Fruit fly (Drosophila melanogaster) whole organism, embryonic: ENCODE results near the gene Pex3.

Experiments used
- Atf6 ChIP-seq: fragments of 200-800 bp; sonication (Bioruptor generic); IDR thresholded peaks from 2 replicates; pipeline ENCODE4 v1.3.6; 2022; ENCODE audit warnings: missing biosample characterization, missing genetic modification characterization
- C15 ChIP-seq: fragments of 200-800 bp; sonication (Bioruptor generic); IDR thresholded peaks from 3 replicates; pipeline ENCODE4 v1.3.6; 2022; ENCODE audit warnings: missing biosample characterization, missing genetic modification characterization
- CG10959 ChIP-seq: fragments of 200-800 bp; sonication (Bioruptor generic); IDR thresholded peaks from 2 replicates; pipeline ENCODE4 v1.3.6; 2022; ENCODE audit warnings: missing biosample characterization, missing genetic modification characterization
- CG10979 ChIP-seq: fragments of 200-800 bp; sonication (Bioruptor generic); optimal IDR thresholded peaks from 2 replicates; lab custom pipeline; 2018; ENCODE audit warnings: missing biosample characterization, mild to moderate bottlenecking, missing genetic modification characterization, moderate library complexity
- CG11398 ChIP-seq: fragments of 200-800 bp; sonication (Bioruptor generic); optimal IDR thresholded peaks from 2 replicates; lab custom pipeline; 2016; ENCODE audit warnings: missing biosample characterization, missing genetic modification characterization
- CG12299 ChIP-seq: fragments of 200-800 bp; sonication (Bioruptor generic); optimal IDR thresholded peaks from 2 replicates; lab custom pipeline; 2018; ENCODE audit warnings: missing biosample characterization, mild to moderate bottlenecking, missing genetic modification characterization
- CG12659 ChIP-seq: fragments of 200-800 bp; sonication (Bioruptor generic); optimal IDR thresholded peaks from 3 replicates; lab custom pipeline; 2017; ENCODE audit warnings: mild to moderate bottlenecking, missing biosample characterization, missing genetic modification reagents, missing genetic modification characterization
- CG13424 ChIP-seq: fragments of 200-800 bp; sonication (Bioruptor generic); optimal IDR thresholded peaks from 2 replicates; lab custom pipeline; 2019; ENCODE audit warnings: missing biosample characterization, mild to moderate bottlenecking, missing genetic modification characterization, moderate library complexity
- CG2116 ChIP-seq: fragments of 200-800 bp; sonication (Bioruptor generic); optimal IDR thresholded peaks from 3 replicates; lab custom pipeline; 2018; ENCODE audit warnings: missing biosample characterization, mild to moderate bottlenecking, missing genetic modification characterization
- CG2875 ChIP-seq: fragments of 200-800 bp; sonication (Bioruptor generic); optimal IDR thresholded peaks from 2 replicates; lab custom pipeline; 2017; ENCODE audit warnings: missing biosample characterization, mild to moderate bottlenecking, missing genetic modification characterization, missing genetic modification reagents
- CG34422 ChIP-seq: fragments of 200-800 bp; sonication (Bioruptor generic); IDR thresholded peaks from 3 replicates; pipeline ENCODE4 v1.3.6; 2022; ENCODE audit warnings: missing biosample characterization, missing genetic modification characterization
- CG3838 ChIP-seq: fragments of 200-800 bp; sonication (Bioruptor generic); optimal IDR thresholded peaks from 3 replicates; lab custom pipeline; 2016; ENCODE audit warnings: missing biosample characterization, missing genetic modification characterization
- CG4282 ChIP-seq: fragments of 200-800 bp; sonication (Bioruptor generic); optimal IDR thresholded peaks from 2 replicates; lab custom pipeline; 2016; ENCODE audit warnings: missing biosample characterization, missing genetic modification characterization
- CG4424 ChIP-seq: fragments of 200-800 bp; sonication (Bioruptor generic); optimal IDR thresholded peaks from 3 replicates; lab custom pipeline; 2016; ENCODE audit warnings: missing biosample characterization, missing genetic modification characterization
- CG4617 ChIP-seq: fragments of 200-800 bp; sonication (Bioruptor generic); optimal IDR thresholded peaks from 3 replicates; lab custom pipeline; 2016; ENCODE audit warnings: missing biosample characterization, missing genetic modification characterization, borderline replicate concordance
- CG4730 ChIP-seq: fragments of 200-800 bp; sonication (Bioruptor generic); IDR thresholded peaks from 2 replicates; pipeline ENCODE4 v1.3.6; 2022; ENCODE audit warnings: missing biosample characterization, missing genetic modification characterization
- CG5245 ChIP-seq: fragments of 200-800 bp; sonication (Bioruptor generic); optimal IDR thresholded peaks from 3 replicates; lab custom pipeline; 2016; ENCODE audit warnings: missing biosample characterization, missing genetic modification characterization
- CG6765 ChIP-seq: fragments of 200-800 bp; sonication (Bioruptor generic); optimal IDR thresholded peaks from 3 replicates; lab custom pipeline; 2017; ENCODE audit warnings: missing biosample characterization, mild to moderate bottlenecking, missing genetic modification characterization
- CG7271 ChIP-seq: fragments of 200-800 bp; sonication (Bioruptor generic); optimal IDR thresholded peaks from 2 replicates; lab custom pipeline; 2018; ENCODE audit warnings: missing biosample characterization, mild to moderate bottlenecking, missing genetic modification characterization, moderate library complexity
- Camta ChIP-seq: fragments of 200-800 bp; sonication (Bioruptor generic); optimal IDR thresholded peaks from 2 replicates; lab custom pipeline; 2016; ENCODE audit warnings: missing biosample characterization, missing genetic modification characterization
- D19A ChIP-seq: fragments of 200-800 bp; optimal IDR thresholded peaks from 3 replicates; lab custom pipeline; 2019; ENCODE audit warnings: missing biosample characterization, mild to moderate bottlenecking, missing genetic modification characterization, moderate library complexity
- Dad ChIP-seq: fragments of 200-800 bp; sonication (Bioruptor generic); optimal IDR thresholded peaks from 3 replicates; lab custom pipeline; 2016; ENCODE audit warnings: missing biosample characterization, missing genetic modification characterization
- Deaf1 ChIP-seq: fragments of 200-800 bp; optimal IDR thresholded peaks from 3 replicates; lab custom pipeline; 2019; ENCODE audit warnings: missing biosample characterization, mild to moderate bottlenecking, missing genetic modification characterization, moderate library complexity
- Hand ChIP-seq: fragments of 200-800 bp; sonication (Bioruptor generic); optimal IDR thresholded peaks from 2 replicates; lab custom pipeline; 2017; ENCODE audit warnings: mild to moderate bottlenecking, missing biosample characterization, missing genetic modification reagents, missing genetic modification characterization
- Jarid2 ChIP-seq: fragments of 200-800 bp; sonication (Bioruptor generic); optimal IDR thresholded peaks from 3 replicates; lab custom pipeline; 2017; ENCODE audit warnings: mild to moderate bottlenecking, missing biosample characterization, missing genetic modification reagents, missing genetic modification characterization
- Mad ChIP-seq: fragments of 200-800 bp; sonication (Bioruptor generic); optimal IDR thresholded peaks from 2 replicates; lab custom pipeline; 2016; ENCODE audit warnings: missing biosample characterization, missing genetic modification characterization
- Mes4 ChIP-seq: fragments of 200-800 bp; sonication (Bioruptor generic); optimal IDR thresholded peaks from 2 replicates; lab custom pipeline; 2016; ENCODE audit warnings: missing biosample characterization, missing genetic modification characterization
- Sin3A ChIP-seq: fragments of >200 bp; optimal IDR thresholded peaks from 2 replicates; lab custom pipeline; 2018
- ac ChIP-seq: fragments of 200-800 bp; sonication (Bioruptor generic); optimal IDR thresholded peaks from 3 replicates; lab custom pipeline; 2017; ENCODE audit warnings: missing biosample characterization, mild to moderate bottlenecking, missing genetic modification characterization
- amos ChIP-seq: fragments of 200-800 bp; sonication (Bioruptor generic); IDR thresholded peaks from 2 replicates; pipeline ENCODE4 v1.3.6; 2022; ENCODE audit warnings: missing biosample characterization, missing genetic modification characterization; ENCODE audit not compliant: partially characterized antibody
- bigmax ChIP-seq: fragments of 200-800 bp; sonication (Bioruptor generic); optimal IDR thresholded peaks from 2 replicates; lab custom pipeline; 2018; ENCODE audit warnings: missing biosample characterization, mild to moderate bottlenecking, missing genetic modification characterization
- bowl ChIP-seq: fragments of 200-800 bp; sonication (Bioruptor generic); IDR thresholded peaks from 2 replicates; pipeline ENCODE4 v1.3.6; 2022; ENCODE audit warnings: missing biosample characterization, missing genetic modification characterization
- ci ChIP-seq: fragments of 200-800 bp; sonication (Bioruptor generic); IDR thresholded peaks from 3 replicates; pipeline ENCODE4 v1.3.6; 2022; ENCODE audit warnings: missing biosample characterization, missing genetic modification characterization
- crol ChIP-seq: fragments of 200-800 bp; sonication (Bioruptor generic); IDR thresholded peaks from 2 replicates; pipeline ENCODE4 v1.3.6; 2022; ENCODE audit warnings: missing biosample characterization, missing genetic modification characterization
- crp ChIP-seq, 2 experiments: fragments of 200-800 bp; sonication (Bioruptor generic); optimal IDR thresholded peaks; 2 replicates in 1 of 2; 3 replicates in 1 of 2; lab custom pipeline; 2017; ENCODE audit warnings: missing biosample characterization in 2 of 2, missing genetic modification characterization in 2 of 2, mild to moderate bottlenecking in 1 of 2, moderate library complexity in 1 of 2
- dimm ChIP-seq: fragments of 200-800 bp; sonication (Bioruptor generic); IDR thresholded peaks from 2 replicates; pipeline ENCODE4 v1.3.6; 2022; ENCODE audit warnings: missing biosample characterization, missing genetic modification characterization
- fd3F ChIP-seq: fragments of 200-800 bp; sonication (Bioruptor generic); optimal IDR thresholded peaks from 2 replicates; lab custom pipeline; 2018; ENCODE audit warnings: missing biosample characterization, mild to moderate bottlenecking, missing genetic modification characterization, moderate library complexity
- fd64A ChIP-seq: fragments of 200-800 bp; sonication (Bioruptor generic); optimal IDR thresholded peaks from 3 replicates; lab custom pipeline; 2018; ENCODE audit warnings: missing biosample characterization, mild to moderate bottlenecking, missing genetic modification characterization
- grn ChIP-seq: fragments of 200-800 bp; sonication (Bioruptor generic); optimal IDR thresholded peaks from 3 replicates; lab custom pipeline; 2017; ENCODE audit warnings: missing biosample characterization, missing genetic modification characterization
- gsb-n ChIP-seq: fragments of 200-800 bp; sonication (Bioruptor generic); optimal IDR thresholded peaks from 3 replicates; lab custom pipeline; 2018; ENCODE audit warnings: missing biosample characterization, mild to moderate bottlenecking, missing genetic modification characterization
- kay ChIP-seq: fragments of 200-800 bp; sonication (Bioruptor generic); optimal IDR thresholded peaks from 2 replicates; lab custom pipeline; 2016; ENCODE audit warnings: missing biosample characterization, missing genetic modification characterization
- lbe ChIP-seq: fragments of 200-800 bp; sonication (Bioruptor generic); optimal IDR thresholded peaks from 2 replicates; lab custom pipeline; 2016; ENCODE audit warnings: missing biosample characterization, mild to moderate bottlenecking, missing genetic modification characterization
- nerfin-2 ChIP-seq: fragments of 200-800 bp; sonication (Bioruptor generic); IDR thresholded peaks from 2 replicates; pipeline ENCODE4 v1.3.6; 2022; ENCODE audit warnings: missing biosample characterization, missing genetic modification characterization; ENCODE audit not compliant: partially characterized antibody
- nom ChIP-seq: fragments of 200-800 bp; sonication (Bioruptor generic); optimal IDR thresholded peaks from 2 replicates; lab custom pipeline; 2017; ENCODE audit warnings: missing biosample characterization, missing genetic modification characterization, mild to moderate bottlenecking, moderate library complexity, missing genetic modification reagents
- pita ChIP-seq: fragments of 200-800 bp; sonication (Bioruptor generic); optimal IDR thresholded peaks from 2 replicates; lab custom pipeline; 2017; ENCODE audit warnings: missing biosample characterization, mild to moderate bottlenecking, missing genetic modification characterization
- pnt ChIP-seq: fragments of 200-800 bp; sonication (Bioruptor generic); optimal IDR thresholded peaks from 3 replicates; lab custom pipeline; 2016; ENCODE audit warnings: missing biosample characterization, missing genetic modification characterization
- psq ChIP-seq: fragments of 200-800 bp; sonication (Bioruptor generic); optimal IDR thresholded peaks from 2 replicates; lab custom pipeline; 2017; ENCODE audit warnings: missing biosample characterization, missing genetic modification characterization
- sens ChIP-seq: fragments of 200-800 bp; sonication (Bioruptor generic); peaks from one replicate; lab custom pipeline; 2016; ENCODE audit warnings: missing biosample characterization, missing genetic modification characterization
- sens-2 ChIP-seq: fragments of 200-800 bp; sonication (Bioruptor generic); IDR thresholded peaks from 2 replicates; pipeline ENCODE4 v1.3.6; 2022; ENCODE audit warnings: missing biosample characterization, missing genetic modification characterization
- stc ChIP-seq: fragments of 200-800 bp; sonication (Bioruptor generic); IDR thresholded peaks from 2 replicates; pipeline ENCODE4 v1.3.6; 2022; ENCODE audit warnings: missing biosample characterization, missing genetic modification characterization
- tgo ChIP-seq: fragments of 200-800 bp; sonication (Bioruptor generic); IDR thresholded peaks from 3 replicates; pipeline ENCODE4 v1.3.6; 2022; ENCODE audit warnings: missing biosample characterization, missing genetic modification characterization
- tup ChIP-seq: fragments of 200-800 bp; sonication (Bioruptor generic); optimal IDR thresholded peaks from 2 replicates; lab custom pipeline; 2016; ENCODE audit warnings: missing biosample characterization, mild to moderate bottlenecking, missing genetic modification characterization, moderate library complexity

Pex3 gene

dm6 chr3L:15161549-15161948, 17.4 kb downstream of the Pex3 start, which contains the start of gene CG6878 (continued):
- TF ChIP-seq amos (GFP tag; lab: Robert Waterston, UW) (peak; percentile 47; the same call in 1 of the 2 replicates), Atf6 (GFP tag; lab: Robert Waterston, UW) (no peak), tgo (no peak), CG4424 (GFP tag; lab: Kevin White, UChicago) (no peak), CG10959 (GFP tag; lab: Robert Waterston, UW) (no peak), stc (GFP tag; lab: Robert Waterston, UW) (no peak), CG6765 (GFP tag; lab: Kevin White, UChicago) (no peak), D19A (tag; lab: Kevin White, UChicago) (peak; percentile 55), CG10979 (tag; lab: Kevin White, UChicago) (peak; percentile 8), CG2875 (GFP tag; lab: Kevin White, UChicago) (no peak), pita (no peak), CG4617 (GFP tag; lab: Kevin White, UChicago) (peak; percentile 67), sens (GFP tag; lab: Kevin White, UChicago) (peak; percentile 56), CG12659 (peak; percentile 63), Sin3A (no peak), ci (peak; percentile 65; the same call in 1 of the 3 replicates), bowl (GFP tag; lab: Robert Waterston, UW) (no peak), Hand (GFP tag; lab: Kevin White, UChicago) (no peak), crp (GFP tag; optimal IDR thresholded peaks at IDR 0.05; lab: Kevin White, UChicago) (peak in 1 of 2 experiments; percentile 76), CG3838 (GFP tag; lab: Kevin White, UChicago) (no peak), CG4282 (GFP tag; lab: Kevin White, UChicago) (no peak), CG11398 (no peak), fd3F (GFP tag; lab: Kevin White, UChicago) (no peak), nom (GFP tag; lab: Kevin White, UChicago) (no peak), C15 (GFP tag; lab: Robert Waterston, UW) (no peak), sens-2 (no peak), kay (GFP tag; lab: Kevin White, UChicago) (no peak), bigmax (GFP tag; lab: Kevin White, UChicago) (no peak), dimm (GFP tag; lab: Robert Waterston, UW) (no peak), Camta (GFP tag; lab: Kevin White, UChicago) (no peak), crol (GFP tag; lab: Robert Waterston, UW) (no peak), Jarid2 (no peak), nerfin-2 (GFP tag; lab: Robert Waterston, UW) (no peak), grn (GFP tag; lab: Kevin White, UChicago) (no peak), CG4730 (GFP tag; lab: Robert Waterston, UW) (no peak), CG13424 (tag; lab: Kevin White, UChicago) (no peak), pnt (GFP tag; lab: Kevin White, UChicago) (no peak), lbe (GFP tag; lab: Kevin White, UChicago) (no peak), Dad (GFP tag; lab: Kevin White, UChicago) (no peak), fd64A (no peak), CG12299 (no peak), ac (GFP tag; lab: Kevin White, UChicago) (no peak), gsb-n (tag; lab: Kevin White, UChicago) (peak; percentile 30), CG2116 (GFP tag; lab: Kevin White, UChicago) (peak; percentile 42), CG34422 (GFP tag; lab: Robert Waterston, UW) (no peak; the same call in 2 of the 3 replicates), tup (GFP tag; lab: Kevin White, UChicago) (no peak), Mad (GFP tag; lab: Kevin White, UChicago) (no peak), psq (GFP tag; lab: Kevin White, UChicago) (no peak), Mes4 (no peak), CG5245 (GFP tag; lab: Kevin White, UChicago) (no peak), Deaf1 (tag; lab: Kevin White, UChicago) (no peak), CG7271 (tag; lab: Kevin White, UChicago) (no peak)
